Worm (Caenorhabditis elegans): ENCODE measurements around the gene adal-1.

DNA sequence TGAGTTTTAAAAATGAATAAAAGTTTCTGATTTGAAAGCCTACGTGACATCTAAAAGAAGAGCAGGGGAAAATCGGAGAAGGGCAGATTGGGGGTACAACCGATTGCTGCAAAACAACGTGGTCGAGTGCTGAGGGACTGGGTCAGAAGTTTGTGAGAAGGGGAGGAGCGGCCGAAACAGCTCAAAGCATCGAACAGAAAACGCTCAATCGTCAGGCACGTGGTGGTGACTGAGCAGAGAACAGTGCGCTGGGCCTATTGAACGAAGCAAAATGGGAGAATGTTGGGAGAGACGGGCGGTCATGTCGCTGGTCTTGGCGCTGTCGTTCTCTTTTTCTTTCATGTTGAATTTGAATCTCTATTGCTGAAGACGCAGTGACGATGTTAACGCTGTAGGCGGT, 2.3 kb downstream of the adal-1 start:
- TF ChIP-seq egl-18 (GFP tag; IDR thresholded peaks at IDR 0.05), result no peak
- peak; percentile 43; the same call in 1 of the 2 replicates for TF ChIP-seq dox-1 (GFP tag; IDR thresholded peaks at IDR 0.05)
